Fruit fly (Drosophila melanogaster): ENCODE measurements around the gene CG42238.
A peak's percentile ranks its signal among the peaks of the same experiment; 100 is the strongest.

CG42238 gene

DNA sequence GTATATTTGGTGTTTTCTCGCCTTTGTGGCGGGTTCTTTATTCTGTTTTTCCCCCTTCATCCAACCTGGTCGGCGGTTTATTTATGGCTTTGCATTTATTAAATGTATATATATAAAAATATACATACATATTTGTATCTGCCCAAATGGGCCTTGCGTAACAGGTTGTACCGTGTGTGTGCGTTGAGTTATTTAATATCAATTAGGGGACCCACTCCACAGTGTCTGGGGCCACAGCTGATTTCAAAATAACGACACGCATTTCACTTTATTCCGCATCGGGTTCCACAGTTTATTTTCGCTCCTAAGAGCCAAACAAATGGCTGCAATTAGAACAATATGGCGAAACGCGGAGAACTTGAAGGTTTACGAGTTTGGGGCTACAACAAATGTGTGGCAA, 76.4 kb downstream of the CG42238 start:
- TF ChIP-seq pan (optimal IDR thresholded peaks at IDR 0.05) (no peak), Rel (GFP tag; optimal IDR thresholded peaks at IDR 0.05) (no peak), Rel (tag; optimal IDR thresholded peaks at IDR 0.05) (peak; percentile 85)

DNA sequence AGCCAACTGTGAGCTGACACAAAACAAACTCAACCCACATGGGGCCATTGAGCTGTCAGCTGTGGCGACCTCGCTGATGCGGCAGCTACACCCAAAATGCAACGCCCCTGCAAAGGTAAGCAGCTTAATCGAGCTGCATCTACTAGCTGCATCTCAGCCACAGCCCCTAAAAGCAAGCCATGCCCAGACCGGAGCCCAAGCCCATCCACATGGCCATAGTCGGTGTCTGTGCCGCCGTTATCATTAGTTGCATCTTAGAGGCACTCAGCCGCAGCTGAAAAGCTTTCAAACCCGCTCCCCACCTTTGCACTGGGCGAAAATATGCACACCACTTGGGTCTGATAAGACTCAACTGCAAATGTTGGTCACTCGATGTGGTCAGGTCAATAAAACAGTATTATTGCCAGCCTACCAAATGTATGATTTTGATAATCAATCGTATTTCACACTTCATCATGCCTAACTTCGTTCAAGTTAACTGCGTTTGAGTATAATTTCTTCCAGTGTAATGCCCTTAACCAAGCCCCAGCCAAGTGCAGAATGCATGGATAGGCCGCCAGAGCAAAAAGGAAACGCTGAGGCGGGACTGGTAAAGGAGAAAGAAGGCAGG, 77.8 kb downstream of the CG42238 start:
- TF ChIP-seq Mio (GFP tag; optimal IDR thresholded peaks at IDR 0.05) (no peak), sage (GFP tag; optimal IDR thresholded peaks at IDR 0.05) (no peak), rgr (GFP tag; optimal IDR thresholded peaks at IDR 0.05) (peak; percentile 27), Rel (GFP tag; optimal IDR thresholded peaks at IDR 0.05) (no peak), Rel (tag; optimal IDR thresholded peaks at IDR 0.05) (no peak), GATAd (GFP tag; optimal IDR thresholded peaks at IDR 0.05) (no peak), lola (GFP tag; optimal IDR thresholded peaks at IDR 0.05) (no peak), Myc (optimal IDR thresholded peaks at IDR 0.05) (no peak), HLH106 (tag; optimal IDR thresholded peaks at IDR 0.05) (no peak), dsf (GFP tag; optimal IDR thresholded peaks at IDR 0.05; ENCODE audit: borderline replicate concordance) (no peak), h (GFP tag; optimal IDR thresholded peaks at IDR 0.05) (peak; percentile 35), Hr78 (GFP tag; optimal IDR thresholded peaks at IDR 0.05) (no peak), pan (optimal IDR thresholded peaks at IDR 0.05) (no peak), tai (GFP tag; optimal IDR thresholded peaks at IDR 0.05) (no peak), CG32264 (GFP tag; optimal IDR thresholded peaks at IDR 0.05) (no peak), jim (GFP tag; optimal IDR thresholded peaks at IDR 0.05) (no peak), dl (GFP tag; optimal IDR thresholded peaks at IDR 0.05; ENCODE audit: insufficient read depth in 1 of 2, partially characterized antibody in 2 of 2) (no peak), Hr83 (GFP tag; optimal IDR thresholded peaks at IDR 0.05; ENCODE audit: poor library complexity, severe bottlenecking) (no peak), CrebA (GFP tag; optimal IDR thresholded peaks at IDR 0.05; ENCODE audit: borderline replicate concordance) (no peak), sv (GFP tag; optimal IDR thresholded peaks at IDR 0.05) (peak; percentile 14), ey (GFP tag; optimal IDR thresholded peaks at IDR 0.05) (peak; percentile 25), usp (GFP tag; optimal IDR thresholded peaks at IDR 0.05) (no peak), brk (GFP tag; optimal IDR thresholded peaks at IDR 0.05) (no peak), Abd-B (GFP tag; optimal IDR thresholded peaks at IDR 0.05) (no peak), Hnf4 (GFP tag; optimal IDR thresholded peaks at IDR 0.05) (no peak), br (GFP tag; optimal IDR thresholded peaks at IDR 0.05) (peak; percentile 10), Vsx2 (GFP tag; optimal IDR thresholded peaks at IDR 0.05; ENCODE audit: partially characterized antibody) (no peak), OdsH (GFP tag; optimal IDR thresholded peaks at IDR 0.05) (peak; percentile 9), woc (GFP tag; optimal IDR thresholded peaks at IDR 0.05) (no peak), N (GFP tag; optimal IDR thresholded peaks at IDR 0.05) (no peak), Sp1 (GFP tag; optimal IDR thresholded peaks at IDR 0.05) (no peak), Dif (GFP tag; optimal IDR thresholded peaks at IDR 0.05; ENCODE audit: partially characterized antibody) (no peak), dmrt93B (GFP tag; optimal IDR thresholded peaks at IDR 0.05) (no peak), foxo (GFP tag; optimal IDR thresholded peaks at IDR 0.05) (peak in 1 of 2 experiments; percentile 34), CG9705 (GFP tag; optimal IDR thresholded peaks at IDR 0.05) (no peak), Jra (GFP tag; optimal IDR thresholded peaks at IDR 0.05) (no peak), Dfd (GFP tag; optimal IDR thresholded peaks at IDR 0.05) (no peak), psq (GFP tag; optimal IDR thresholded peaks at IDR 0.05) (peak; percentile 1), fru (GFP tag; optimal IDR thresholded peaks at IDR 0.05) (peak; percentile 17)

DNA sequence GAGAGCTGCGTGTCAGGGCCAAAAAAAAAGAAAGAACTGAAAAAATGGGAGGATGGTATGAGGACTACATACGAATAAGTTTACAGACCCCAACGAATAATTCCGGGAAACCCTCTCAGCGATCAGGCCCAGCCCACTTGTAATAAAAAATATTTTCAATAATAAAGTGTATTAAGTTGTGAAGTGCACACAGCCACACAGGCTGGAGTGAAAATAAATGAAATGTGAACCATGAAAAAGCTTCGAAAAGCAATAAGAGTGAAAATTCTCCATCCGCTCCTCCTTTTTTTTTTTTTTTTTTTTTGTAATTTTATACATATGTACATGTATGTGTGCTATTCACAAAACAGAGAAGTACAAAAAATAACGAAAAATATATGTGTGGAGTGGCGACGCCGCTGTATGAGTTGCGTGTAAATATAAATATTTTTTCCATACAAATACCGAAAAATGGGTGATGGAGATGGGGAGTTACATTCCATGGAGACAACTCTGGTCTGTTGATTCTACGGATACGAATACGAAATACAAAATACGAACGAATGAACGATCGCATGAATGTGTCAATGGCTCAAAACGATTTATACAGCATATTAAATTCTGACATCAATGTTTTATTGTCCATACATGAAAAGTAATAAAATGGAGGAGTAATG, 80.2 kb downstream of the CG42238 start:
- no peak for TF ChIP-seq fru (GFP tag; optimal IDR thresholded peaks at IDR 0.05)
- no peak for TF ChIP-seq Dif (GFP tag; optimal IDR thresholded peaks at IDR 0.05; ENCODE audit: partially characterized antibody)
- TF ChIP-seq dl (GFP tag; optimal IDR thresholded peaks at IDR 0.05; ENCODE audit: insufficient read depth in 1 of 2, partially characterized antibody in 2 of 2), result no peak
- TF ChIP-seq h (GFP tag; optimal IDR thresholded peaks at IDR 0.05), result no peak
- TF ChIP-seq foxo (GFP tag; optimal IDR thresholded peaks at IDR 0.05), result no peak
- no peak for TF ChIP-seq Rel (GFP tag; optimal IDR thresholded peaks at IDR 0.05)
- TF ChIP-seq Rel (tag; optimal IDR thresholded peaks at IDR 0.05), result no peak
- no peak for TF ChIP-seq sv (GFP tag; optimal IDR thresholded peaks at IDR 0.05)
- TF ChIP-seq CG32264 (GFP tag; optimal IDR thresholded peaks at IDR 0.05), result no peak
- no peak for TF ChIP-seq Sp1 (GFP tag; optimal IDR thresholded peaks at IDR 0.05)
- TF ChIP-seq ey (GFP tag; optimal IDR thresholded peaks at IDR 0.05), result no peak
